Worm (Caenorhabditis elegans) whole organism, late embryonic: ENCODE results near the gene ZK105.11.

Source experiments
- C08G9.2 ChIP-seq: sonication (generic microtip); optimal IDR thresholded peaks from 2 replicates; lab custom pipeline; 2016; ENCODE audit warnings: mild to moderate bottlenecking, missing genetic modification characterization, moderate library complexity, missing compliant biosample characterization
- K02D7.2 ChIP-seq: sonication (generic microtip); optimal IDR thresholded peaks from 2 replicates; lab custom pipeline; 2017; ENCODE audit warnings: mild to moderate bottlenecking, missing genetic modification characterization, missing compliant biosample characterization
- K09A11.1 ChIP-seq: sonication (generic microtip); optimal IDR thresholded peaks from 2 replicates; lab custom pipeline; 2017; ENCODE audit warnings: antibody characterized with exemption, mild to moderate bottlenecking, missing genetic modification characterization, missing compliant biosample characterization; ENCODE audit not compliant: insufficient read depth
- T23F11.4 ChIP-seq: fragments of 200-800 bp; sonication (Bioruptor generic); optimal IDR thresholded peaks from 2 replicates; lab custom pipeline; 2018; ENCODE audit warnings: mild to moderate bottlenecking, missing genetic modification characterization, missing compliant biosample characterization
- Y22D7AL.16 ChIP-seq: sonication (generic microtip); optimal IDR thresholded peaks from 2 replicates; lab custom pipeline; 2016; ENCODE audit warnings: missing genetic modification characterization, missing compliant biosample characterization
- ahr-1 ChIP-seq: sonication (generic microtip); optimal IDR thresholded peaks from 2 replicates; lab custom pipeline; 2016; ENCODE audit warnings: missing genetic modification characterization, missing compliant biosample characterization
- ceh-14 ChIP-seq: sonication (generic microtip); optimal IDR thresholded peaks from 2 replicates; lab custom pipeline; 2016; ENCODE audit warnings: missing genotype, missing genetic modification characterization, missing compliant biosample characterization
- ceh-18 ChIP-seq: sonication (generic microtip); optimal IDR thresholded peaks from 2 replicates; lab custom pipeline; 2016; ENCODE audit warnings: missing genetic modification characterization, missing compliant biosample characterization
- ceh-19 ChIP-seq: fragments of 200-800 bp; sonication (Bioruptor generic); optimal IDR thresholded peaks from 2 replicates; lab custom pipeline; 2018; ENCODE audit warnings: mild to moderate bottlenecking, missing genetic modification characterization, missing compliant biosample characterization
- ceh-2 ChIP-seq: sonication (generic microtip); optimal IDR thresholded peaks from 2 replicates; lab custom pipeline; 2016; ENCODE audit warnings: missing genotype, missing genetic modification characterization, missing compliant biosample characterization
- ceh-22 ChIP-seq: sonication (generic microtip); optimal IDR thresholded peaks from 2 replicates; lab custom pipeline; 2017; ENCODE audit warnings: missing biosample characterization, missing genetic modification characterization
- ceh-24 ChIP-seq: sonication (generic microtip); optimal IDR thresholded peaks from 2 replicates; lab custom pipeline; 2016; ENCODE audit warnings: mild to moderate bottlenecking, missing genetic modification characterization, missing compliant biosample characterization
- ceh-30 ChIP-seq: fragments of 150-350 bp; optimal IDR thresholded peaks from 2 replicates; lab custom pipeline; 2014; ENCODE audit warnings: missing biosample characterization, missing genetic modification characterization
- ceh-31 ChIP-seq: sonication (generic microtip); optimal IDR thresholded peaks from 2 replicates; lab custom pipeline; 2016; ENCODE audit warnings: missing genetic modification characterization, missing compliant biosample characterization
- ceh-34 ChIP-seq: sonication (generic microtip); optimal IDR thresholded peaks from 2 replicates; lab custom pipeline; 2016; ENCODE audit warnings: mild to moderate bottlenecking, missing genetic modification characterization, missing compliant biosample characterization
- ceh-48 ChIP-seq: sonication (generic microtip); optimal IDR thresholded peaks from 2 replicates; lab custom pipeline; 2016; ENCODE audit warnings: missing genetic modification characterization, inconsistent platforms, missing compliant biosample characterization
- ceh-6 ChIP-seq: fragments of 200-800 bp; sonication (Bioruptor generic); optimal IDR thresholded peaks from 2 replicates; lab custom pipeline; 2018; ENCODE audit warnings: mild to moderate bottlenecking, missing genetic modification characterization, missing compliant biosample characterization
- dmd-4 ChIP-seq: sonication (generic microtip); optimal IDR thresholded peaks from 2 replicates; lab custom pipeline; 2016; ENCODE audit warnings: borderline replicate concordance, missing genetic modification characterization, missing compliant biosample characterization
- dve-1 ChIP-seq: sonication (generic microtip); optimal IDR thresholded peaks from 2 replicates; lab custom pipeline; 2017; ENCODE audit warnings: antibody characterized with exemption, mild to moderate bottlenecking, missing genetic modification characterization, missing compliant biosample characterization
- elt-4 ChIP-seq: sonication (generic microtip); optimal IDR thresholded peaks from 2 replicates; lab custom pipeline; 2016; ENCODE audit warnings: missing genetic modification characterization, missing compliant biosample characterization
- eyg-1 ChIP-seq: sonication (generic microtip); optimal IDR thresholded peaks from 2 replicates; lab custom pipeline; 2016; ENCODE audit warnings: missing genotype, missing genetic modification characterization, missing compliant biosample characterization
- fax-1 ChIP-seq: sonication (generic microtip); optimal IDR thresholded peaks from 2 replicates; lab custom pipeline; 2016; ENCODE audit warnings: missing genotype, missing genetic modification characterization, missing compliant biosample characterization
- fkh-10 ChIP-seq: fragments of 150-350 bp; optimal IDR thresholded peaks from 2 replicates; lab custom pipeline; 2014; ENCODE audit warnings: missing biosample characterization, missing genetic modification reagents, missing genetic modification characterization
- fkh-6 ChIP-seq: sonication (generic microtip); optimal IDR thresholded peaks from 2 replicates; lab custom pipeline; 2016; ENCODE audit warnings: missing genetic modification characterization, missing compliant biosample characterization
- gmeb-2 ChIP-seq: sonication (generic microtip); optimal IDR thresholded peaks from 2 replicates; lab custom pipeline; 2016; ENCODE audit warnings: missing genetic modification characterization, inconsistent platforms, missing compliant biosample characterization
- hlh-13 ChIP-seq: fragments of 200-800 bp; sonication (Bioruptor generic); optimal IDR thresholded peaks from 2 replicates; lab custom pipeline; 2018; ENCODE audit warnings: mild to moderate bottlenecking, missing genetic modification characterization, missing compliant biosample characterization
- hlh-6 ChIP-seq: sonication (generic microtip); optimal IDR thresholded peaks from 2 replicates; lab custom pipeline; 2016; ENCODE audit warnings: missing genotype, missing genetic modification characterization, missing compliant biosample characterization
- hlh-8 ChIP-seq: sonication (generic microtip); optimal IDR thresholded peaks from 2 replicates; lab custom pipeline; 2016; ENCODE audit warnings: missing genotype, missing genetic modification characterization, missing compliant biosample characterization
- lim-6 ChIP-seq: sonication (generic microtip); optimal IDR thresholded peaks from 2 replicates; lab custom pipeline; 2016; ENCODE audit warnings: missing genetic modification characterization, missing compliant biosample characterization
- lin-11 ChIP-seq: fragments of 200-800 bp; sonication (Bioruptor generic); optimal IDR thresholded peaks from 2 replicates; lab custom pipeline; 2018; ENCODE audit warnings: mild to moderate bottlenecking, missing genetic modification characterization, missing compliant biosample characterization
- madf-2 ChIP-seq: sonication (generic microtip); optimal IDR thresholded peaks from 2 replicates; lab custom pipeline; 2017; ENCODE audit warnings: missing genetic modification characterization, missing compliant biosample characterization
- nfya-1 ChIP-seq: sonication (generic microtip); optimal IDR thresholded peaks from 2 replicates; lab custom pipeline; 2017; ENCODE audit warnings: missing genetic modification characterization, mild to moderate bottlenecking, missing compliant biosample characterization, antibody characterized with exemption, moderate library complexity
- nhr-11 ChIP-seq: fragments of 150-350 bp; optimal IDR thresholded peaks from 2 replicates; lab custom pipeline; 2014; ENCODE audit warnings: missing biosample characterization, missing genetic modification characterization
- nhr-232 ChIP-seq: sonication (generic microtip); optimal IDR thresholded peaks from 2 replicates; lab custom pipeline; 2016; ENCODE audit warnings: missing genetic modification characterization, missing compliant biosample characterization
- npax-4 ChIP-seq: sonication (generic microtip); optimal IDR thresholded peaks from 2 replicates; lab custom pipeline; 2016; ENCODE audit warnings: missing genetic modification characterization, missing compliant biosample characterization
- odd-2 ChIP-seq: sonication (generic microtip); optimal IDR thresholded peaks from 2 replicates; lab custom pipeline; 2017; ENCODE audit warnings: antibody characterized with exemption, mild to moderate bottlenecking, missing genetic modification characterization, missing compliant biosample characterization
- pat-9 ChIP-seq: fragments of 200-800 bp; sonication (Bioruptor generic); optimal IDR thresholded peaks from 2 replicates; lab custom pipeline; 2018; ENCODE audit warnings: mild to moderate bottlenecking, missing genetic modification characterization, moderate library complexity, missing compliant biosample characterization
- pax-1 ChIP-seq: fragments of 150-350 bp; optimal IDR thresholded peaks from 2 replicates; lab custom pipeline; 2014; ENCODE audit warnings: missing biosample characterization, missing genetic modification characterization
- pqm-1 ChIP-seq: sonication (generic microtip); optimal IDR thresholded peaks from 2 replicates; lab custom pipeline; 2016; ENCODE audit warnings: missing genetic modification characterization, missing compliant biosample characterization
- pros-1 ChIP-seq: fragments of 150-350 bp; optimal IDR thresholded peaks from 2 replicates; lab custom pipeline; 2014; ENCODE audit warnings: missing biosample characterization, missing genetic modification reagents, missing genetic modification characterization
- ref-2 ChIP-seq: sonication (generic microtip); optimal IDR thresholded peaks from 2 replicates; lab custom pipeline; 2016; ENCODE audit warnings: missing genetic modification characterization, missing compliant biosample characterization
- rnt-1 ChIP-seq: sonication (generic microtip); optimal IDR thresholded peaks from 2 replicates; lab custom pipeline; 2016; ENCODE audit warnings: missing genetic modification characterization, missing compliant biosample characterization
- sox-2 ChIP-seq: fragments of 200-800 bp; sonication (Bioruptor generic); IDR thresholded peaks from 2 replicates; pipeline ENCODE4 v1.3.6; 2022; ENCODE audit warnings: missing genetic modification reagents, missing genetic modification characterization, missing compliant biosample characterization
- sox-4 ChIP-seq: sonication (generic microtip); optimal IDR thresholded peaks from 2 replicates; lab custom pipeline; 2017; ENCODE audit warnings: mild to moderate bottlenecking, missing genetic modification characterization, inconsistent platforms, missing compliant biosample characterization
- tbx-7 ChIP-seq: sonication (generic microtip); optimal IDR thresholded peaks from 2 replicates; lab custom pipeline; 2016; ENCODE audit warnings: missing genotype, missing genetic modification characterization, missing compliant biosample characterization
- ttx-3 ChIP-seq: sonication (generic microtip); optimal IDR thresholded peaks from 2 replicates; lab custom pipeline; 2016; ENCODE audit warnings: missing genetic modification reagents, missing genetic modification characterization, missing compliant biosample characterization
- unc-3 ChIP-seq, 2 experiments: fragments of 200-800 bp in 1 of 2; sonication (Bioruptor generic) in 1 of 2; sonication (generic microtip) in 1 of 2; conservative IDR thresholded peaks in 1 of 2; optimal IDR thresholded peaks in 1 of 2; 2 replicates each; pipeline versions ENCODE4 v1.3.6 to Lab custom; 2016 to 2022; ENCODE audit warnings: missing compliant biosample characterization in 2 of 2, missing genetic modification characterization in 2 of 2, missing genetic modification reagents in 1 of 2
- unc-42 ChIP-seq: sonication (generic microtip); optimal IDR thresholded peaks from 2 replicates; lab custom pipeline; 2016; ENCODE audit warnings: missing genotype, missing genetic modification characterization, missing compliant biosample characterization
- unc-55 ChIP-seq: sonication (generic microtip); optimal IDR thresholded peaks from 2 replicates; lab custom pipeline; 2017; ENCODE audit warnings: missing biosample characterization, missing genetic modification reagents, missing genetic modification characterization
- unc-86 ChIP-seq: sonication (generic microtip); optimal IDR thresholded peaks from 2 replicates; lab custom pipeline; 2016; ENCODE audit warnings: missing genetic modification characterization, missing compliant biosample characterization
- zip-5 ChIP-seq: sonication (generic microtip); optimal IDR thresholded peaks from 2 replicates; lab custom pipeline; 2016; ENCODE audit warnings: missing genetic modification characterization, missing compliant biosample characterization

ZK105.11 gene

DNA sequence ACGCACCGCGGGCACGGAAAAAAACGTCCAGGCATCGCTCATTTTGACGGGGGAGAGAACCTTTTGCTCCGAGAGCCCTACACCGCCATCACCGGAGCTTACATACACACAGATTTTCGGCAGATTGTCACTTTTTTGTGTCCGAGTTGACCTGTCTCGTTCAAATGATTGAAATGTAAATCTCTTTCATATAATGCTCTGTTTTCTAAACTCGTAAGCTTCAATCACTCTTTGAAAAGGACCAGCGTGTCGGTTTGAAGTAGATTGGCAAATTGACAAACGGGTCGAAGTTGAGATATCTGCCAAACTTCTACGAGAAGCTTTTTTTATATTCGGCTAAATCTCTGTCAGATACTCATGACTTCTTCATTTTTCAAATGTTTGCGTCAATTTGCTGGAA lies 38.7 kb upstream of the ZK105.11 start:
- TF ChIP-seq unc-86 (tag; lab: Kevin White, UChicago) (no peak), pat-9 (tag; lab: Kevin White, UChicago) (no peak), ceh-14 (tag; lab: Kevin White, UChicago) (no peak), ceh-22 (tag; lab: Kevin White, UChicago) (no peak), nhr-232 (no peak), sox-2 (GFP tag; lab: Robert Waterston, UW) (no peak), lin-11 (tag; lab: Kevin White, UChicago) (no peak), ceh-6 (no peak), nfya-1 (no peak), ceh-30 (no peak), ref-2 (tag; lab: Kevin White, UChicago) (no peak), ceh-48 (tag; lab: Kevin White, UChicago) (no peak), pax-1 (tag; lab: Kevin White, UChicago) (no peak), unc-42 (tag; lab: Kevin White, UChicago) (no peak), K09A11.1 (tag; lab: Kevin White, UChicago) (no peak), unc-55 (no peak)
- TF ChIP-seq, all 69 proteins: peak for 0

DNA sequence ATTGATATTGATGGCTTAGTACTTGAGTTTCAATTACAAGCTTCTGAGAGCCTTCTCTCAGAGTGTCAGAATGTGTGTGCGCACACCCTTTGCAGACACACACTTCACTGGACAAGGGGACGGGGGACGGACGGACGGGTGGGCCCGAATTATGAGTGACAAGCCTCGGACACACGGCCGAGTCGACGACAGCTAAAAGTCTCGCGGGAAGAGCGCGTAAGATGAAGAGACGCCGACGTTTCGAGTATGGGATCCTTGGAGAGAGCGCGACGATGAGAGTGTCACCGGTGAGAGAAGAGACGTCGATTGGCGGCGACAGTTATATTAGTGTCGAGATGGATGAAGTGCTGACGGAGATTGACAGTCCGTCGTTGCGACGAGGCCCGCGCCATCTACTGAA lies 37.5 kb upstream of the ZK105.11 start:
- TF ChIP-seq nhr-232 (no peak), ceh-34 (tag; lab: Kevin White, UChicago) (peak; percentile 17), rnt-1 (tag; lab: Kevin White, UChicago) (no peak), ceh-19 (GFP tag; lab: Kevin White, UChicago) (no peak), eyg-1 (tag; lab: Kevin White, UChicago) (no peak), ceh-31 (tag; lab: Kevin White, UChicago) (no peak), hlh-8 (tag; lab: Kevin White, UChicago) (no peak), npax-4 (no peak), dve-1 (no peak), unc-3 (GFP tag; conservative IDR thresholded peaks at IDR 0.05; lab: Robert Waterston, UW) (no peak), unc-3 (tag; optimal IDR thresholded peaks at IDR 0.05; lab: Kevin White, UChicago) (no peak), dmd-4 (tag; lab: Kevin White, UChicago) (peak; percentile 30), elt-4 (no peak), C08G9.2 (tag; lab: Kevin White, UChicago) (peak; percentile 42), ceh-48 (tag; lab: Kevin White, UChicago) (no peak), ceh-24 (tag; lab: Kevin White, UChicago) (no peak), nhr-11 (tag; lab: Kevin White, UChicago) (no peak), ceh-2 (tag; lab: Kevin White, UChicago) (peak; percentile 25), ahr-1 (tag; lab: Kevin White, UChicago) (no peak), ttx-3 (tag; lab: Kevin White, UChicago) (no peak), ceh-18 (tag; lab: Kevin White, UChicago) (peak; percentile 40), hlh-13 (no peak), pros-1 (tag; lab: Kevin White, UChicago) (no peak), fkh-10 (GFP tag; lab: Kevin White, UChicago) (no peak), hlh-6 (tag; lab: Kevin White, UChicago) (no peak), odd-2 (tag; lab: Kevin White, UChicago) (no peak), unc-42 (tag; lab: Kevin White, UChicago) (no peak), pax-1 (tag; lab: Kevin White, UChicago) (no peak), ceh-14 (tag; lab: Kevin White, UChicago) (peak; percentile 48), tbx-7 (tag; lab: Kevin White, UChicago) (no peak), pat-9 (tag; lab: Kevin White, UChicago) (no peak), pqm-1 (no peak), gmeb-2 (tag; lab: Kevin White, UChicago) (peak; percentile 25), zip-5 (tag; lab: Kevin White, UChicago) (no peak), ceh-22 (tag; lab: Kevin White, UChicago) (no peak), fax-1 (tag; lab: Kevin White, UChicago) (no peak), madf-2 (tag; lab: Kevin White, UChicago) (no peak), ceh-30 (no peak), sox-4 (tag; lab: Kevin White, UChicago) (no peak), fkh-6 (tag; lab: Kevin White, UChicago) (peak; percentile 16), unc-86 (tag; lab: Kevin White, UChicago) (no peak), T23F11.4 (GFP tag; lab: Kevin White, UChicago) (no peak), K02D7.2 (no peak), Y22D7AL.16 (tag; lab: Kevin White, UChicago) (no peak), lim-6 (tag; lab: Kevin White, UChicago) (no peak)
